Worm (Caenorhabditis elegans) whole organism, early embryonic: ENCODE measurements around the gene flp-3.

Source experiments
- B0310.2 ChIP-seq: sonication (generic microtip); optimal IDR thresholded peaks from 2 replicates; lab custom pipeline; 2016; ENCODE audit warnings: mild to moderate bottlenecking, missing genetic modification characterization, missing compliant biosample characterization
- F13C5.2 ChIP-seq: sonication (generic microtip); optimal IDR thresholded peaks from 2 replicates; lab custom pipeline; 2017; ENCODE audit warnings: mild to moderate bottlenecking, missing genetic modification characterization, inconsistent platforms, missing compliant biosample characterization
- aly-1 ChIP-seq: sonication (generic microtip); optimal IDR thresholded peaks from 2 replicates; lab custom pipeline; 2016; ENCODE audit warnings: missing genetic modification characterization, missing compliant biosample characterization
- ama-1 ChIP-seq: fragments of 150-350 bp; optimal IDR thresholded peaks from 2 replicates; lab custom pipeline; 2014
- ceh-13 ChIP-seq: fragments of 200-800 bp; sonication (Bioruptor generic); optimal IDR thresholded peaks from 2 replicates; lab custom pipeline; 2018; ENCODE audit warnings: mild to moderate bottlenecking, missing genetic modification characterization, missing compliant biosample characterization
- ceh-36 ChIP-seq: sonication (generic microtip); optimal IDR thresholded peaks from 2 replicates; lab custom pipeline; 2016; ENCODE audit warnings: missing genetic modification characterization, inconsistent platforms, missing compliant biosample characterization
- ets-7 ChIP-seq: sonication (generic microtip); optimal IDR thresholded peaks from 2 replicates; lab custom pipeline; 2016; ENCODE audit warnings: missing genotype, missing genetic modification characterization, missing compliant biosample characterization
- flt-1 ChIP-seq: fragments of 200-800 bp; sonication (Bioruptor generic); IDR thresholded peaks from 2 replicates; pipeline ENCODE4 v1.3.6; 2022; ENCODE audit warnings: missing genetic modification characterization, missing compliant biosample characterization
- hmbx-1 ChIP-seq: sonication (generic microtip); optimal IDR thresholded peaks from 2 replicates; lab custom pipeline; 2016; ENCODE audit warnings: mild to moderate bottlenecking, missing genetic modification characterization, missing compliant biosample characterization
- hmg-4 ChIP-seq: fragments of 200-800 bp; sonication (Bioruptor generic); optimal IDR thresholded peaks from 2 replicates; lab custom pipeline; 2018; ENCODE audit warnings: mild to moderate bottlenecking, missing genetic modification characterization, missing compliant biosample characterization
- hnd-1 ChIP-seq: sonication (generic microtip); optimal IDR thresholded peaks from 2 replicates; lab custom pipeline; 2016; ENCODE audit warnings: missing genetic modification characterization, missing compliant biosample characterization
- pes-1 ChIP-seq: fragments of 200-800 bp; sonication (Bioruptor generic); IDR thresholded peaks from 2 replicates; pipeline ENCODE4 v1.3.6; 2022; ENCODE audit warnings: missing genetic modification reagents, missing genetic modification characterization, missing compliant biosample characterization
- scrt-1 ChIP-seq: fragments of 200-800 bp; sonication (Bioruptor generic); IDR thresholded peaks from 2 replicates; pipeline ENCODE4 v1.3.6; 2022; ENCODE audit warnings: missing genetic modification characterization, missing compliant biosample characterization
- sea-1 ChIP-seq: fragments of 200-800 bp; sonication (Bioruptor generic); conservative IDR thresholded peaks from 2 replicates; pipeline ENCODE4 v1.3.6; 2022; ENCODE audit warnings: missing genetic modification characterization, missing compliant biosample characterization
- tbx-11 ChIP-seq: fragments of 200-800 bp; sonication (Bioruptor generic); IDR thresholded peaks from 2 replicates; pipeline ENCODE4 v1.3.6; 2022; ENCODE audit warnings: missing genetic modification characterization, missing compliant biosample characterization
- tbx-37 ChIP-seq: fragments of 200-800 bp; sonication (Bioruptor generic); conservative IDR thresholded peaks from 2 replicates; pipeline ENCODE4 v1.3.6; 2022; ENCODE audit warnings: missing genetic modification reagents, missing genetic modification characterization, missing compliant biosample characterization
- tra-4 ChIP-seq: sonication (generic microtip); optimal IDR thresholded peaks from 2 replicates; lab custom pipeline; 2017; ENCODE audit warnings: missing genetic modification characterization, missing compliant biosample characterization

The flp-3 gene

ce11 chrX:10047325-10047724, 45.4 kb downstream of the flp-3 start, which contains the start of gene ZC374.2:
Gene ZC374.2, minus strand, starts transcription at chrX:10047425.
- TF ChIP-seq hnd-1 (tag; lab: Kevin White, UChicago) = no peak
- no peak for TF ChIP-seq ama-1 (lab: Kevin White, UChicago)
- no peak for TF ChIP-seq hmg-4
- no peak for TF ChIP-seq tra-4 (tag; lab: Kevin White, UChicago)
- no peak for TF ChIP-seq aly-1 (tag; lab: Kevin White, UChicago)
- TF ChIP-seq scrt-1 (GFP tag; lab: Robert Waterston, UW) = no peak
- TF ChIP-seq F13C5.2 (tag; lab: Kevin White, UChicago) = no peak
- no peak for TF ChIP-seq flt-1 (GFP tag; lab: Robert Waterston, UW)
- no peak for TF ChIP-seq ets-7 (tag; lab: Kevin White, UChicago)
- TF ChIP-seq ceh-36 (tag; lab: Kevin White, UChicago) = no peak
- no peak for TF ChIP-seq pes-1
- no peak for TF ChIP-seq ceh-13 (GFP tag; lab: Kevin White, UChicago)
- TF ChIP-seq tbx-11 (GFP tag; lab: Robert Waterston, UW) = no peak
- no peak for TF ChIP-seq sea-1 (GFP tag; lab: Robert Waterston, UW)
- TF ChIP-seq hmbx-1 (tag; lab: Kevin White, UChicago) = no peak
- TF ChIP-seq B0310.2 (tag; lab: Kevin White, UChicago) = no peak
- TF ChIP-seq tbx-37 (GFP tag; lab: Robert Waterston, UW) = no peak

ce11 chrX:10044473-10044872, 48.3 kb downstream of the flp-3 start:
- TF ChIP-seq ceh-13 (GFP tag; lab: Kevin White, UChicago) = no peak
